Worm (Caenorhabditis elegans) whole organism, L1 larva: ENCODE data around the gene bath-38.

ENCODE experiments used
- ceh-8 ChIP-seq: fragments of 200-800 bp; sonication (Bioruptor generic); optimal IDR thresholded peaks from 2 replicates; lab custom pipeline; 2018; ENCODE audit warnings: mild to moderate bottlenecking, missing genetic modification characterization, moderate library complexity, missing compliant biosample characterization
- egl-27 ChIP-seq, 2 experiments: fragments of 150-350 bp in 1 of 2; sonication (generic microtip); optimal IDR thresholded peaks; 3 replicates each; lab custom pipeline; 2017 to 2018; ENCODE audit warnings: missing biosample characterization in 2 of 2, missing genetic modification characterization in 2 of 2, missing genetic modification reagents in 2 of 2
- sptf-1 ChIP-seq: fragments of 150-350 bp; optimal IDR thresholded peaks from 2 replicates; lab custom pipeline; 2014; ENCODE audit warnings: missing biosample characterization, missing genetic modification characterization
- unc-130 ChIP-seq: fragments of 150-350 bp; optimal IDR thresholded peaks from 2 replicates; lab custom pipeline; 2017; ENCODE audit warnings: missing biosample characterization, missing genetic modification characterization, inconsistent platforms

DNA sequence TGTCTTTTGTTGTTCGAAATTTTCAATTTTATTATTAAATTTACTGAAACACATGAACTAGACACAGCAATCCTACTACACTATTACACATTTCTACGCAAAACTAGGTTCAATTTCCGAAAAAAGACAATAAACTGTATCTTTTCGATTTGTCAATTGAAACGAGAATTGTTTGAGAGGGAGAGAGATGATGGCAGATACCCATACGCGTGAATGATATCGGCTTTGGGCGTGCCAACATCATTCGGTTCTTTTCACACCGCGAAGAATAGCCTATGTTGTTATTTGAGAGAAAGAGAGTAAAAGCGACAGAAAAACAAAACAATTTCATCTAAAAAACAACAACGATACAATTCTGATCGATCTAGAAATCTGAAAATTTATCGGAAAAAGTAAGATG lies 33.3 kb downstream of the bath-38 start:
- no peak for TF ChIP-seq ceh-8
- no peak for TF ChIP-seq sptf-1 (tag; lab: Kevin White, UChicago)
- TF ChIP-seq egl-27 (tag; optimal IDR thresholded peaks at IDR 0.05; lab: Kevin White, UChicago): no peak
- no peak for TF ChIP-seq unc-130
